Fruit fly (Drosophila melanogaster) whole organism, embryonic: ENCODE data around the gene Spps.

Experiments used
- B-H1 ChIP-seq: fragments of 200-800 bp; sonication (Bioruptor generic); IDR thresholded peaks from 3 replicates; pipeline ENCODE4 v1.3.6; 2022; ENCODE audit warnings: missing biosample characterization, missing genetic modification characterization
- Bteb2 ChIP-seq: fragments of 200-800 bp; sonication (Bioruptor generic); optimal IDR thresholded peaks from 2 replicates; lab custom pipeline; 2016; ENCODE audit warnings: missing biosample characterization, missing genetic modification characterization
- CG10462 ChIP-seq: fragments of 200-800 bp; sonication (Bioruptor generic); optimal IDR thresholded peaks from 2 replicates; lab custom pipeline; 2016; ENCODE audit warnings: missing biosample characterization, missing genetic modification characterization
- CG11247 ChIP-seq: fragments of 200-800 bp; sonication (Bioruptor generic); IDR thresholded peaks from 2 replicates; pipeline ENCODE4 v1.3.6; 2022; ENCODE audit warnings: missing biosample characterization, missing genetic modification characterization
- CG12769 ChIP-seq: fragments of 200-800 bp; sonication (Bioruptor generic); optimal IDR thresholded peaks from 2 replicates; lab custom pipeline; 2019; ENCODE audit warnings: missing biosample characterization, mild to moderate bottlenecking, missing genetic modification characterization, moderate library complexity
- CG13296 ChIP-seq: fragments of 200-800 bp; sonication (Bioruptor generic); optimal IDR thresholded peaks from 3 replicates; lab custom pipeline; 2018; ENCODE audit warnings: missing biosample characterization, mild to moderate bottlenecking, missing genetic modification characterization
- CG1602 ChIP-seq: fragments of 200-800 bp; sonication (Bioruptor generic); optimal IDR thresholded peaks from 3 replicates; lab custom pipeline; 2016; ENCODE audit warnings: missing biosample characterization, missing genetic modification characterization
- CG1647 ChIP-seq: fragments of 200-800 bp; sonication (Bioruptor generic); optimal IDR thresholded peaks from 3 replicates; lab custom pipeline; 2016; ENCODE audit warnings: missing biosample characterization, missing genetic modification characterization
- CG17359 ChIP-seq: fragments of 200-800 bp; sonication (Bioruptor generic); optimal IDR thresholded peaks from 3 replicates; lab custom pipeline; 2018; ENCODE audit warnings: missing biosample characterization, mild to moderate bottlenecking, missing genetic modification characterization, moderate library complexity
- CG17568 ChIP-seq: fragments of 200-800 bp; sonication (Bioruptor generic); optimal IDR thresholded peaks from 2 replicates; lab custom pipeline; 2018; ENCODE audit warnings: missing biosample characterization, mild to moderate bottlenecking, missing genetic modification characterization, moderate library complexity
- CG1832 ChIP-seq: fragments of 200-800 bp; sonication (Bioruptor generic); optimal IDR thresholded peaks from 2 replicates; lab custom pipeline; 2017; ENCODE audit warnings: missing biosample characterization, mild to moderate bottlenecking, missing genetic modification characterization, inconsistent platforms
- CG2202 ChIP-seq: fragments of 200-800 bp; sonication (Bioruptor generic); optimal IDR thresholded peaks from 2 replicates; lab custom pipeline; 2018; ENCODE audit warnings: missing biosample characterization, mild to moderate bottlenecking, missing genetic modification characterization
- CG2889 ChIP-seq: fragments of 200-800 bp; sonication (Bioruptor generic); IDR thresholded peaks from 3 replicates; pipeline ENCODE4 v1.3.6; 2022; ENCODE audit warnings: missing biosample characterization, missing genetic modification characterization
- CG33213 ChIP-seq: fragments of 200-800 bp; sonication (Bioruptor generic); optimal IDR thresholded peaks from 3 replicates; lab custom pipeline; 2016; ENCODE audit warnings: missing biosample characterization, missing genetic modification characterization
- CG3995 ChIP-seq: fragments of 200-800 bp; sonication (Bioruptor generic); optimal IDR thresholded peaks from 3 replicates; lab custom pipeline; 2016; ENCODE audit warnings: missing biosample characterization, missing genetic modification characterization
- CG4328 ChIP-seq: fragments of 200-800 bp; sonication (Bioruptor generic); optimal IDR thresholded peaks from 3 replicates; lab custom pipeline; 2017; ENCODE audit warnings: missing biosample characterization, missing genetic modification reagents, missing genetic modification characterization
- CG43689 ChIP-seq: fragments of 200-800 bp; sonication (Bioruptor generic); IDR thresholded peaks from 2 replicates; pipeline ENCODE4 v1.3.6; 2022; ENCODE audit warnings: missing biosample characterization, missing genetic modification characterization
- CG4617 ChIP-seq: fragments of 200-800 bp; sonication (Bioruptor generic); optimal IDR thresholded peaks from 3 replicates; lab custom pipeline; 2016; ENCODE audit warnings: missing biosample characterization, missing genetic modification characterization, borderline replicate concordance
- CG4854 ChIP-seq: fragments of 200-800 bp; sonication (Bioruptor generic); optimal IDR thresholded peaks from 2 replicates; lab custom pipeline; 2016; ENCODE audit warnings: missing biosample characterization, missing genetic modification characterization, inconsistent platforms
- CG6254 ChIP-seq: fragments of 200-800 bp; sonication (Bioruptor generic); optimal IDR thresholded peaks from 3 replicates; lab custom pipeline; 2017; ENCODE audit warnings: mild to moderate bottlenecking, missing biosample characterization, missing genetic modification reagents, missing genetic modification characterization
- CG6765 ChIP-seq: fragments of 200-800 bp; sonication (Bioruptor generic); optimal IDR thresholded peaks from 3 replicates; lab custom pipeline; 2017; ENCODE audit warnings: missing biosample characterization, mild to moderate bottlenecking, missing genetic modification characterization
- CG8944 ChIP-seq: fragments of 200-800 bp; sonication (Bioruptor generic); optimal IDR thresholded peaks from 3 replicates; lab custom pipeline; 2016; ENCODE audit warnings: missing biosample characterization, missing genetic modification characterization
- CkIIα-i1 ChIP-seq: fragments of 200-800 bp; sonication (Bioruptor generic); IDR thresholded peaks from 2 replicates; pipeline ENCODE4 v1.3.6; 2022; ENCODE audit warnings: missing biosample characterization, missing genetic modification characterization
- D19B ChIP-seq: fragments of 200-800 bp; sonication (Bioruptor generic); optimal IDR thresholded peaks from 2 replicates; lab custom pipeline; 2017; ENCODE audit warnings: missing biosample characterization, mild to moderate bottlenecking, missing genetic modification characterization
- Hand ChIP-seq: fragments of 200-800 bp; sonication (Bioruptor generic); optimal IDR thresholded peaks from 2 replicates; lab custom pipeline; 2017; ENCODE audit warnings: mild to moderate bottlenecking, missing biosample characterization, missing genetic modification reagents, missing genetic modification characterization
- HmgZ ChIP-seq: fragments of 200-800 bp; sonication (Bioruptor generic); optimal IDR thresholded peaks from 2 replicates; lab custom pipeline; 2018; ENCODE audit warnings: missing biosample characterization, mild to moderate bottlenecking, missing genetic modification characterization
- Hr3 ChIP-seq: fragments of 200-800 bp; sonication (Bioruptor generic); optimal IDR thresholded peaks from 3 replicates; lab custom pipeline; 2016; ENCODE audit warnings: missing biosample characterization, missing genetic modification characterization
- Meics ChIP-seq: fragments of 200-800 bp; sonication (Bioruptor generic); optimal IDR thresholded peaks from 2 replicates; lab custom pipeline; 2017; ENCODE audit warnings: missing biosample characterization, mild to moderate bottlenecking, missing genetic modification characterization
- Poxn ChIP-seq: fragments of 200-800 bp; sonication (Bioruptor generic); IDR thresholded peaks from 2 replicates; pipeline ENCODE4 v1.3.6; 2022; ENCODE audit warnings: missing biosample characterization, missing genetic modification characterization
- TFAM ChIP-seq: fragments of 200-800 bp; sonication (Bioruptor generic); optimal IDR thresholded peaks from 2 replicates; lab custom pipeline; 2017; ENCODE audit warnings: missing biosample characterization, missing genetic modification characterization, inconsistent platforms
- Taf1 ChIP-seq: fragments of 200-800 bp; sonication (Bioruptor generic); IDR thresholded peaks from 2 replicates; pipeline ENCODE4 v1.3.6; 2022; ENCODE audit warnings: missing biosample characterization, missing genetic modification characterization
- Vsx1 ChIP-seq: fragments of 200-800 bp; sonication (Bioruptor generic); optimal IDR thresholded peaks from 2 replicates; lab custom pipeline; 2017; ENCODE audit warnings: missing biosample characterization, mild to moderate bottlenecking, missing genetic modification characterization, missing genetic modification reagents
- abd-A ChIP-seq: fragments of 200-800 bp; sonication (Bioruptor generic); optimal IDR thresholded peaks from 3 replicates; lab custom pipeline; 2019; ENCODE audit warnings: missing biosample characterization, mild to moderate bottlenecking, missing genetic modification characterization, moderate library complexity
- al ChIP-seq: fragments of 200-800 bp; sonication (Bioruptor generic); IDR thresholded peaks from 2 replicates; pipeline ENCODE4 v1.3.6; 2022; ENCODE audit warnings: missing biosample characterization, missing genetic modification characterization
- ato ChIP-seq: fragments of 200-800 bp; sonication (Bioruptor generic); IDR thresholded peaks from 2 replicates; pipeline ENCODE4 v1.3.6; 2022; ENCODE audit warnings: missing biosample characterization, missing genetic modification characterization; ENCODE audit not compliant: partially characterized antibody
- bbx ChIP-seq: fragments of 200-800 bp; sonication (Bioruptor generic); IDR thresholded peaks from 2 replicates; pipeline ENCODE4 v1.3.6; 2022; ENCODE audit warnings: missing biosample characterization, missing genetic modification characterization; ENCODE audit not compliant: partially characterized antibody
- crc ChIP-seq: fragments of 200-800 bp; sonication (Bioruptor generic); optimal IDR thresholded peaks from 2 replicates; lab custom pipeline; 2016; ENCODE audit warnings: missing biosample characterization, missing genetic modification characterization
- disco-r ChIP-seq: fragments of 200-800 bp; sonication (Bioruptor generic); optimal IDR thresholded peaks from 2 replicates; lab custom pipeline; 2016; ENCODE audit warnings: missing biosample characterization, missing genetic modification characterization
- fd102C ChIP-seq: fragments of 200-800 bp; sonication (Bioruptor generic); optimal IDR thresholded peaks from 2 replicates; lab custom pipeline; 2018; ENCODE audit warnings: missing biosample characterization, mild to moderate bottlenecking, missing genetic modification characterization, moderate library complexity
- fu2 ChIP-seq: fragments of 200-800 bp; sonication (Bioruptor generic); optimal IDR thresholded peaks from 2 replicates; lab custom pipeline; 2016; ENCODE audit warnings: missing biosample characterization, missing genetic modification characterization
- gcm ChIP-seq: fragments of 200-800 bp; sonication (Bioruptor generic); optimal IDR thresholded peaks from 2 replicates; lab custom pipeline; 2019; ENCODE audit warnings: missing biosample characterization, mild to moderate bottlenecking, missing genetic modification characterization, moderate library complexity
- inv ChIP-seq: fragments of 200-800 bp; sonication (Bioruptor generic); IDR thresholded peaks from 2 replicates; pipeline ENCODE4 v1.3.6; 2022; ENCODE audit warnings: missing biosample characterization, missing genetic modification characterization; ENCODE audit not compliant: partially characterized antibody
- maf-S ChIP-seq: fragments of 200-800 bp; sonication (Bioruptor generic); optimal IDR thresholded peaks from 2 replicates; lab custom pipeline; 2016; ENCODE audit warnings: missing biosample characterization, missing genetic modification characterization
- odd ChIP-seq: fragments of 200-800 bp; sonication (Bioruptor generic); optimal IDR thresholded peaks from 2 replicates; lab custom pipeline; 2017; ENCODE audit warnings: missing biosample characterization, mild to moderate bottlenecking, missing genetic modification characterization
- p53 ChIP-seq: fragments of 200-800 bp; sonication (Bioruptor generic); optimal IDR thresholded peaks from 2 replicates; lab custom pipeline; 2016; ENCODE audit warnings: missing biosample characterization, missing genetic modification characterization
- pb ChIP-seq: fragments of 200-800 bp; sonication (Bioruptor generic); optimal IDR thresholded peaks from 3 replicates; lab custom pipeline; 2016; ENCODE audit warnings: missing biosample characterization, missing genetic modification characterization
- sd ChIP-seq: fragments of 200-800 bp; sonication (Bioruptor generic); optimal IDR thresholded peaks from 3 replicates; lab custom pipeline; 2018; ENCODE audit warnings: missing biosample characterization, mild to moderate bottlenecking, missing genetic modification characterization, moderate library complexity
- sisA ChIP-seq: fragments of 200-800 bp; sonication (Bioruptor generic); IDR thresholded peaks from 2 replicates; pipeline ENCODE4 v1.3.6; 2022; ENCODE audit warnings: missing biosample characterization, missing genetic modification characterization
- sna ChIP-seq: fragments of 200-800 bp; sonication (Bioruptor generic); IDR thresholded peaks from 2 replicates; pipeline ENCODE4 v1.3.6; 2022; ENCODE audit warnings: missing biosample characterization, missing genetic modification characterization; ENCODE audit not compliant: partially characterized antibody
- ssp ChIP-seq: fragments of 200-800 bp; sonication (Bioruptor generic); IDR thresholded peaks from 2 replicates; pipeline ENCODE4 v1.3.6; 2022; ENCODE audit warnings: missing biosample characterization, missing genetic modification characterization
- vnd ChIP-seq: fragments of 200-800 bp; sonication (Bioruptor generic); IDR thresholded peaks from 3 replicates; pipeline ENCODE4 v1.3.6; 2022; ENCODE audit warnings: missing biosample characterization, missing genetic modification characterization; ENCODE audit not compliant: partially characterized antibody

Spps gene

dm6 chr3R:24188619-24189018, 38.1 kb downstream of the Spps start, which contains the start of gene CG5515 (continued):
- TF ChIP-seq CG6765 (GFP tag; lab: Kevin White, UChicago) (no peak), CG1832 (GFP tag; lab: Kevin White, UChicago) (no peak), Bteb2 (GFP tag; lab: Kevin White, UChicago) (peak; percentile 84), Meics (peak; percentile 58), HmgZ (tag; lab: Kevin White, UChicago) (peak; percentile 82), Poxn (GFP tag; lab: Robert Waterston, UW) (no peak), CG4328 (GFP tag; lab: Kevin White, UChicago) (no peak), al (peak; percentile 72), abd-A (tag; lab: Kevin White, UChicago) (no peak), CG4617 (GFP tag; lab: Kevin White, UChicago) (peak; percentile 85), pb (GFP tag; lab: Kevin White, UChicago) (peak; percentile 50), vnd (GFP tag; lab: Robert Waterston, UW) (peak; percentile 83), inv (GFP tag; lab: Robert Waterston, UW) (peak; percentile 81), TFAM (GFP tag; lab: Kevin White, UChicago) (no peak), sna (GFP tag; lab: Robert Waterston, UW) (peak; percentile 91), sisA (GFP tag; lab: Robert Waterston, UW) (peak; percentile 89), CG1647 (GFP tag; lab: Kevin White, UChicago) (peak; percentile 68), odd (GFP tag; lab: Kevin White, UChicago) (no peak), crc (no peak), CG11247 (peak; percentile 78), fu2 (GFP tag; lab: Kevin White, UChicago) (peak; percentile 87), CG43689 (GFP tag; lab: Robert Waterston, UW) (no peak), CG6254 (GFP tag; lab: Kevin White, UChicago) (no peak), Taf1 (GFP tag; lab: Robert Waterston, UW) (peak; percentile 64; the same call in 1 of the 2 replicates), CkIIα-i1 (GFP tag; lab: Robert Waterston, UW) (no peak), sd (tag; lab: Kevin White, UChicago) (peak; percentile 50), bbx (peak; percentile 53; the same call in 1 of the 2 replicates), CG17568 (GFP tag; lab: Kevin White, UChicago) (no peak), CG13296 (GFP tag; lab: Kevin White, UChicago) (peak; percentile 25), CG4854 (peak; percentile 52), CG17359 (tag; lab: Kevin White, UChicago) (peak; percentile 50), CG10462 (GFP tag; lab: Kevin White, UChicago) (no peak), CG8944 (GFP tag; lab: Kevin White, UChicago) (peak; percentile 69), CG33213 (GFP tag; lab: Kevin White, UChicago) (peak; percentile 74), B-H1 (GFP tag; lab: Robert Waterston, UW) (peak; percentile 61), CG2202 (no peak), Vsx1 (GFP tag; lab: Kevin White, UChicago) (no peak), p53 (GFP tag; lab: Kevin White, UChicago) (peak; percentile 16), CG2889 (GFP tag; lab: Robert Waterston, UW) (peak; percentile 82), disco-r (GFP tag; lab: Kevin White, UChicago) (peak; percentile 57), CG3995 (peak; percentile 44), CG1602 (GFP tag; lab: Kevin White, UChicago) (peak; percentile 69), ato (peak; percentile 43; the same call in 1 of the 2 replicates), D19B (peak; percentile 12), Hr3 (GFP tag; lab: Kevin White, UChicago) (peak; percentile 80), gcm (GFP tag; lab: Kevin White, UChicago) (no peak), Hand (GFP tag; lab: Kevin White, UChicago) (no peak), CG12769 (tag; lab: Kevin White, UChicago) (peak; percentile 75), maf-S (GFP tag; lab: Kevin White, UChicago) (peak; percentile 65), ssp (GFP tag; lab: Robert Waterston, UW) (peak; percentile 80), fd102C (GFP tag; lab: Kevin White, UChicago) (no peak)
